Fruit fly (Drosophila melanogaster) whole organism, adult: Measurements from ENCODE around the gene zfh2.

ENCODE experiments used
- CG11617 ChIP-seq: fragments of 200-800 bp; sonication (Bioruptor generic); optimal IDR thresholded peaks from 2 replicates; lab custom pipeline; 2017; ENCODE audit warnings: mild to moderate bottlenecking, missing biosample characterization, missing genetic modification reagents, missing genetic modification characterization
- CG14711 ChIP-seq: fragments of 200-800 bp; sonication (Bioruptor generic); optimal IDR thresholded peaks from 2 replicates; lab custom pipeline; 2018; ENCODE audit warnings: missing biosample characterization, mild to moderate bottlenecking, missing genetic modification characterization, moderate library complexity
- CG7045 ChIP-seq: fragments of 200-800 bp; sonication (Bioruptor generic); optimal IDR thresholded peaks from 2 replicates; lab custom pipeline; 2017; ENCODE audit warnings: missing biosample characterization, mild to moderate bottlenecking, missing genetic modification characterization
- Mnt ChIP-seq: fragments of 200-800 bp; sonication (Bioruptor generic); optimal IDR thresholded peaks from 2 replicates; lab custom pipeline; 2016; ENCODE audit warnings: missing biosample characterization, mild to moderate bottlenecking, missing genetic modification characterization
- cnc ChIP-seq, 2 experiments: fragments of >200 bp; optimal IDR thresholded peaks; 2 replicates each; lab custom pipeline; 2017
- pad ChIP-seq: fragments of 200-800 bp; sonication (Bioruptor generic); optimal IDR thresholded peaks from 3 replicates; lab custom pipeline; 2017; ENCODE audit warnings: missing biosample characterization, missing genetic modification characterization, mild to moderate bottlenecking, moderate library complexity, missing genetic modification reagents

- peak; percentile 20 for TF ChIP-seq Mnt (GFP tag; lab: Kevin White, UChicago)
- peak; percentile 45 for TF ChIP-seq pad (GFP tag; lab: Kevin White, UChicago)
- no peak for TF ChIP-seq CG14711 (tag; lab: Kevin White, UChicago)
- TF ChIP-seq CG7045 (GFP tag; lab: Kevin White, UChicago) = no peak
- TF ChIP-seq cnc (optimal IDR thresholded peaks at IDR 0.05; lab: Kevin White, UChicago) = no peak
- peak; percentile 46 for TF ChIP-seq CG11617 (GFP tag; lab: Kevin White, UChicago)
Observed at dm6 chr4:497724-498123, 3.9 kb upstream of the zfh2 start.
